Worm (Caenorhabditis elegans) whole organism, late embryonic: ENCODE data around the gene Y59A8B.25.

ENCODE experiments used
- F13H6.1 ChIP-seq: sonication (generic microtip); optimal IDR thresholded peaks from 2 replicates; lab custom pipeline; 2016; ENCODE audit warnings: missing genetic modification characterization, missing compliant biosample characterization
- ama-1 ChIP-seq: fragments of 150-350 bp; optimal IDR thresholded peaks from 2 replicates; lab custom pipeline; 2014
- ceh-6 ChIP-seq: fragments of 200-800 bp; sonication (Bioruptor generic); optimal IDR thresholded peaks from 2 replicates; lab custom pipeline; 2018; ENCODE audit warnings: mild to moderate bottlenecking, missing genetic modification characterization, missing compliant biosample characterization
- elt-2 ChIP-seq: sonication (generic microtip); optimal IDR thresholded peaks from 2 replicates; lab custom pipeline; 2016; ENCODE audit warnings: missing genetic modification reagents, missing genetic modification characterization, missing compliant biosample characterization
- elt-4 ChIP-seq: sonication (generic microtip); optimal IDR thresholded peaks from 2 replicates; lab custom pipeline; 2016; ENCODE audit warnings: missing genetic modification characterization, missing compliant biosample characterization
- fkh-6 ChIP-seq: sonication (generic microtip); optimal IDR thresholded peaks from 2 replicates; lab custom pipeline; 2016; ENCODE audit warnings: missing genetic modification characterization, missing compliant biosample characterization
- pros-1 ChIP-seq: fragments of 150-350 bp; optimal IDR thresholded peaks from 2 replicates; lab custom pipeline; 2014; ENCODE audit warnings: missing biosample characterization, missing genetic modification reagents, missing genetic modification characterization

DNA sequence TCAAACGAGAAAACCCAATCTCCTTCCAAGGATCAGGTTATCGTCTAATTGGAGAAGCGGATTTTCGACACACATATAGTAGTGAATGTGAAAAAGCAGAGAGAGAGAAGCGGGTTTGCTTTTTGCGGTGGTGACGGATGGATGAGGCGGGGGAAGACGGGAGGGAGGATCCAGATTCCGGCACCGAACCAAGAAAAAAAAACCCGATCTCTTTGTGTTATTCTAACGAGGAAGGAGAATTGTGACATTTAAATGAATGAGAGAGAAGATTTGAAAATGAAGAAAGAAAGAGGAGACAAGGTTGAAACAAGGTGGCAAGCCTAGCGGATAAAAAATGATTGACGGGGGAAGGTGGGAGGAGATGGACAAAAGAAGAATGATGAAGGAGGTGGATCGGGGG is 51.3 kb downstream of the Y59A8B.25 start:
- TF ChIP-seq elt-4 = no peak
- no peak for TF ChIP-seq elt-2 (tag; lab: Kevin White, UChicago)
- TF ChIP-seq F13H6.1 (tag; lab: Kevin White, UChicago) = no peak
- no peak for TF ChIP-seq pros-1
- TF ChIP-seq ama-1 (lab: Kevin White, UChicago) = no peak
- no peak for TF ChIP-seq fkh-6 (tag; lab: Kevin White, UChicago)
- TF ChIP-seq ceh-6 (GFP tag; lab: Kevin White, UChicago) = no peak
